Worm (Caenorhabditis elegans): Measurements from ENCODE around the gene exc-12.
A peak's percentile ranks its signal among the peaks of the same experiment; 100 is the strongest.

The exc-12 gene

DNA sequence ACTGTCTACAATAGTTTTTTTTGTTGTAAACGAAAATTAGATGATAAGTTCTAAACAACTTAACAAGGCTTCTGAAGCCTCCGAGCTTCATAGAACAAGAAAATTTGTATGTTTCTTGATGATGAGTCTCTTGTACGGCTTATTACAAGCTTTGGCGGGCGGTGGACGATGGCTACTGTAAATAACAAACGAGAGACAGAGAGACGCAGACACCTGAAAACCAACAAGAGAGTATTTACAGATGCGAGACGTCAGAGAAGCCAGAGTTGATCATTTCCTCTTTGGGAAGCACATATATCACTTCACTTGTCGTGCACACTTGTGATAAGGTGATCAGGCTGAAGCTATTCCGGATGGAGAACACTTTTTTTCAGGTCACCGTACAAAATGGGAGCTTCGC lies 39.4 kb downstream of the exc-12 start:
- TF ChIP-seq nhr-90 (tag; optimal IDR thresholded peaks at IDR 0.05; ENCODE audit: poor library complexity): no peak

DNA sequence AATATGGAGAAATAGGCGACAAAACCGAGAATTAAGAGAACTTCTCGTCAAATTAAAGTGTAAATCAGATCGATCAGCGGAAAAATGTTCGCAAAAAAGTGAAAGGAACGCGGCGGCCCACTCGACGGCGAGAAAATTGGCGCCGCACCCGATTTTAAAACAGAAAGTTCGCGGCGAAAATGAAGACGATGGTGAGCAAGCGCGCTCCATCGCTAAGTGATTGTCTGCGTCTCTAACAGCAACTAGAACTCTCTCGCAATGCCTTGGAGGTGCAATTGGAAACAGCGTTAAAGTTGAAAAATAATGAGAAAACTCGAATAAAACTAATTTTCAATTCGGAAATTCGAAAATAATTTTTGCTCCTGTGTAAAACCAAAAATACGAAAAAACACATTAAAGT lies 40.2 kb downstream of the exc-12 start:
- TF ChIP-seq ztf-4 (tag; optimal IDR thresholded peaks at IDR 0.05): no peak
- peak; percentile 23 for TF ChIP-seq lin-39 (tag; optimal IDR thresholded peaks at IDR 0.05)
- peak; percentile 20 for TF ChIP-seq irx-1 (tag; optimal IDR thresholded peaks at IDR 0.05)
- peak; percentile 42 for TF ChIP-seq isw-1 (GFP tag; IDR thresholded peaks at IDR 0.05)
- TF ChIP-seq dsc-1 (tag; optimal IDR thresholded peaks at IDR 0.05): peak; percentile 63
- TF ChIP-seq vab-15 (tag; optimal IDR thresholded peaks at IDR 0.05): peak; percentile 57
- TF ChIP-seq unc-130 (tag; optimal IDR thresholded peaks at IDR 0.05): peak; percentile 77
- no peak for TF ChIP-seq ceh-63 (GFP tag; optimal IDR thresholded peaks at IDR 0.05)
- no peak for TF ChIP-seq zip-4 (GFP tag; optimal IDR thresholded peaks at IDR 0.05)
- 0 out of 2 replicates have a peak, but pooled peaks have one; percentile 33 for TF ChIP-seq mab-9 (GFP tag; IDR thresholded peaks at IDR 0.05)
- peak; percentile 16 for TF ChIP-seq fkh-10 (GFP tag; optimal IDR thresholded peaks at IDR 0.05)
- peak; percentile 62 for TF ChIP-seq nhr-20 (tag; optimal IDR thresholded peaks at IDR 0.05)
- TF ChIP-seq lin-15B (tag; optimal IDR thresholded peaks at IDR 0.05): peak; percentile 60
- no peak for TF ChIP-seq unc-30 (tag; optimal IDR thresholded peaks at IDR 0.05)
- peak; percentile 60 for TF ChIP-seq nhr-19 (GFP tag; conservative IDR thresholded peaks at IDR 0.05)
- peak; percentile 79 to 87 (median 85) for TF ChIP-seq dpl-1 (GFP tag; optimal IDR thresholded peaks at IDR 0.05)
- TF ChIP-seq hlh-17 (GFP tag; optimal IDR thresholded peaks at IDR 0.05; ENCODE audit: borderline replicate concordance): no peak
- peak; percentile 72 for TF ChIP-seq rnt-1 (tag; optimal IDR thresholded peaks at IDR 0.05)
- TF ChIP-seq xbp-1 (tag; optimal IDR thresholded peaks at IDR 0.05): peak; percentile 51
- no peak for TF ChIP-seq C34B4.2 (tag; optimal IDR thresholded peaks at IDR 0.05)
- TF ChIP-seq nhr-84 (tag; optimal IDR thresholded peaks at IDR 0.05): no peak
- peak; percentile 67 for TF ChIP-seq swsn-7 (tag; optimal IDR thresholded peaks at IDR 0.05)
- peak; percentile 79 for TF ChIP-seq nhr-71 (tag; optimal IDR thresholded peaks at IDR 0.05)
- TF ChIP-seq ceh-82 (tag; optimal IDR thresholded peaks at IDR 0.05): peak; percentile 62 to 87 (median 70)
- peak; percentile 74 for TF ChIP-seq mep-1 (tag; optimal IDR thresholded peaks at IDR 0.05)
- peak; percentile 58 for TF ChIP-seq unc-86 (tag; optimal IDR thresholded peaks at IDR 0.05)
- TF ChIP-seq nhr-77 (tag; optimal IDR thresholded peaks at IDR 0.05): no peak
- TF ChIP-seq sox-4 (tag; optimal IDR thresholded peaks at IDR 0.05): no peak
- no peak for TF ChIP-seq ceh-8 (GFP tag; optimal IDR thresholded peaks at IDR 0.05)
- no peak for TF ChIP-seq nhr-85 (tag)
- TF ChIP-seq blmp-1 (tag; optimal IDR thresholded peaks at IDR 0.05): peak; percentile 98
- TF ChIP-seq ceh-88 (GFP tag; IDR thresholded peaks at IDR 0.05): no peak
- peak; percentile 9 for TF ChIP-seq fos-1 (tag; optimal IDR thresholded peaks at IDR 0.05)
- TF ChIP-seq pqm-1 (tag; optimal IDR thresholded peaks at IDR 0.05): no peak
- TF ChIP-seq lin-35 (GFP tag; optimal IDR thresholded peaks at IDR 0.05): peak; percentile 82 to 92
- TF ChIP-seq hlh-4 (tag; optimal IDR thresholded peaks at IDR 0.05): no peak
- peak; percentile 71 to 79 for TF ChIP-seq lsy-2 (tag; optimal IDR thresholded peaks at IDR 0.05)
- peak; percentile 80 for TF ChIP-seq nhr-47 (tag; optimal IDR thresholded peaks at IDR 0.05)
- TF ChIP-seq ceh-90 (tag; optimal IDR thresholded peaks at IDR 0.05): no peak
- TF ChIP-seq lin-14 (GFP tag; optimal IDR thresholded peaks at IDR 0.05): peak; percentile 78
- peak; percentile 49 for TF ChIP-seq nhr-90 (tag; optimal IDR thresholded peaks at IDR 0.05; ENCODE audit: poor library complexity)
- TF ChIP-seq C16A3.4 (tag; optimal IDR thresholded peaks at IDR 0.05): peak; percentile 65
- TF ChIP-seq efl-3 (GFP tag; optimal IDR thresholded peaks at IDR 0.05): no peak
- TF ChIP-seq jun-1 (tag; optimal IDR thresholded peaks at IDR 0.05): peak; percentile 63
- no peak for TF ChIP-seq nhr-11 (tag; optimal IDR thresholded peaks at IDR 0.05)
- TF ChIP-seq snu-23 (GFP tag; optimal IDR thresholded peaks at IDR 0.05): peak; percentile 74
- TF ChIP-seq tlp-1 (tag; optimal IDR thresholded peaks at IDR 0.05): no peak
- peak; percentile 51 for TF ChIP-seq F16B12.6 (tag; optimal IDR thresholded peaks at IDR 0.05)
- peak; percentile 62 for TF ChIP-seq skn-1 (tag; optimal IDR thresholded peaks at IDR 0.05)
- TF ChIP-seq lin-13 (GFP tag; optimal IDR thresholded peaks at IDR 0.05): peak; percentile 50
- TF ChIP-seq efl-1 (optimal IDR thresholded peaks at IDR 0.05): peak; percentile 87 to 89
- TF ChIP-seq efl-1 (GFP tag; optimal IDR thresholded peaks at IDR 0.05 in 1 of 2): peak; percentile 87 to 98

All from whole organism, L1 larva.